Worm (Caenorhabditis elegans): ENCODE data around the gene K08E7.5.

ce11 chrIV:12590373-12590772 is 17.2 kb downstream of the K08E7.5 start, which contains the start of gene cul-6:
- TF ChIP-seq Y56A3A.18 (GFP tag; IDR thresholded peaks at IDR 0.05) (no peak), die-1 (tag; optimal IDR thresholded peaks at IDR 0.05) (no peak), dpl-1 (GFP tag; optimal IDR thresholded peaks at IDR 0.05) (no peak)
